Fruit fly (Drosophila melanogaster) whole organism, embryonic: ENCODE data around the gene Ubc4.

Experiments used
- Ada2b ChIP-seq: fragments of 200-800 bp; sonication (Bioruptor generic); IDR thresholded peaks from 2 replicates; pipeline ENCODE4 v1.3.6; 2022; ENCODE audit warnings: missing biosample characterization, missing genetic modification characterization
- CG10147 ChIP-seq: fragments of 200-800 bp; sonication (Bioruptor generic); optimal IDR thresholded peaks from 2 replicates; lab custom pipeline; 2019; ENCODE audit warnings: missing biosample characterization, mild to moderate bottlenecking, missing genetic modification characterization, moderate library complexity
- CG10209 ChIP-seq: fragments of 200-800 bp; sonication (Bioruptor generic); optimal IDR thresholded peaks from 3 replicates; lab custom pipeline; 2017; ENCODE audit warnings: missing biosample characterization, mild to moderate bottlenecking, missing genetic modification characterization, missing genetic modification reagents
- CG11696 ChIP-seq: fragments of 200-800 bp; sonication (Bioruptor generic); IDR thresholded peaks from 2 replicates; pipeline ENCODE4 v1.3.6; 2022; ENCODE audit warnings: missing biosample characterization, missing genetic modification characterization
- CG11723 ChIP-seq: fragments of 200-800 bp; sonication (Bioruptor generic); optimal IDR thresholded peaks from 2 replicates; lab custom pipeline; 2017; ENCODE audit warnings: missing biosample characterization, mild to moderate bottlenecking, missing genetic modification characterization
- CG12071 ChIP-seq: fragments of 200-800 bp; sonication (Bioruptor generic); optimal IDR thresholded peaks from 3 replicates; lab custom pipeline; 2018; ENCODE audit warnings: missing biosample characterization, mild to moderate bottlenecking, missing genetic modification characterization
- CG14860 ChIP-seq: fragments of 200-800 bp; sonication (Bioruptor generic); IDR thresholded peaks from 3 replicates; pipeline ENCODE4 v1.3.6; 2022; ENCODE audit warnings: missing biosample characterization, missing genetic modification characterization; ENCODE audit not compliant: partially characterized antibody
- CG15011 ChIP-seq: fragments of 200-800 bp; sonication (Bioruptor generic); optimal IDR thresholded peaks from 3 replicates; lab custom pipeline; 2018; ENCODE audit warnings: missing biosample characterization, mild to moderate bottlenecking, missing genetic modification characterization
- CG15696 ChIP-seq: fragments of 200-800 bp; sonication (Bioruptor generic); optimal IDR thresholded peaks from 2 replicates; lab custom pipeline; 2019; ENCODE audit warnings: missing biosample characterization, mild to moderate bottlenecking, missing genetic modification characterization, moderate library complexity
- CG17328 ChIP-seq: fragments of 200-800 bp; sonication (Bioruptor generic); IDR thresholded peaks from 2 replicates; pipeline ENCODE4 v1.3.6; 2022; ENCODE audit warnings: missing biosample characterization, missing genetic modification characterization
- CG3995 ChIP-seq: fragments of 200-800 bp; sonication (Bioruptor generic); optimal IDR thresholded peaks from 3 replicates; lab custom pipeline; 2016; ENCODE audit warnings: missing biosample characterization, missing genetic modification characterization
- CG4282 ChIP-seq: fragments of 200-800 bp; sonication (Bioruptor generic); optimal IDR thresholded peaks from 2 replicates; lab custom pipeline; 2016; ENCODE audit warnings: missing biosample characterization, missing genetic modification characterization
- CG4730 ChIP-seq: fragments of 200-800 bp; sonication (Bioruptor generic); IDR thresholded peaks from 2 replicates; pipeline ENCODE4 v1.3.6; 2022; ENCODE audit warnings: missing biosample characterization, missing genetic modification characterization
- CG4854 ChIP-seq: fragments of 200-800 bp; sonication (Bioruptor generic); optimal IDR thresholded peaks from 2 replicates; lab custom pipeline; 2016; ENCODE audit warnings: missing biosample characterization, missing genetic modification characterization, inconsistent platforms
- CG6765 ChIP-seq: fragments of 200-800 bp; sonication (Bioruptor generic); optimal IDR thresholded peaks from 3 replicates; lab custom pipeline; 2017; ENCODE audit warnings: missing biosample characterization, mild to moderate bottlenecking, missing genetic modification characterization
- CG7987 ChIP-seq: fragments of 200-800 bp; sonication (Bioruptor generic); optimal IDR thresholded peaks from 2 replicates; lab custom pipeline; 2018; ENCODE audit warnings: missing biosample characterization, mild to moderate bottlenecking, missing genetic modification characterization, moderate library complexity
- CG8388 ChIP-seq: fragments of 200-800 bp; sonication (Bioruptor generic); optimal IDR thresholded peaks from 2 replicates; lab custom pipeline; 2019; ENCODE audit warnings: missing biosample characterization, mild to moderate bottlenecking, missing genetic modification characterization, moderate library complexity
- CG8765 ChIP-seq: fragments of 200-800 bp; sonication (Bioruptor generic); IDR thresholded peaks from 2 replicates; pipeline ENCODE4 v1.3.6; 2022; ENCODE audit warnings: missing biosample characterization, missing genetic modification characterization
- CG9215 ChIP-seq: fragments of 200-800 bp; sonication (Bioruptor generic); IDR thresholded peaks from 2 replicates; pipeline ENCODE4 v1.3.6; 2022; ENCODE audit warnings: missing biosample characterization, missing genetic modification characterization
- Myb ChIP-seq: fragments of 200-800 bp; sonication (Bioruptor generic); optimal IDR thresholded peaks from 2 replicates; lab custom pipeline; 2016; ENCODE audit warnings: missing biosample characterization, missing genetic modification characterization
- NFAT ChIP-seq: fragments of 200-800 bp; sonication (Bioruptor generic); IDR thresholded peaks from 2 replicates; pipeline ENCODE4 v1.3.6; 2022; ENCODE audit warnings: missing biosample characterization, missing genetic modification characterization
- Nf-YA ChIP-seq: fragments of 200-800 bp; sonication (Bioruptor generic); IDR thresholded peaks from 2 replicates; pipeline ENCODE4 v1.3.6; 2022; ENCODE audit warnings: missing biosample characterization, missing genetic modification characterization
- Ssrp ChIP-seq: fragments of 200-800 bp; sonication (Bioruptor generic); optimal IDR thresholded peaks from 2 replicates; lab custom pipeline; 2018; ENCODE audit warnings: missing biosample characterization, mild to moderate bottlenecking, missing genetic modification characterization, moderate library complexity
- YL-1 ChIP-seq: fragments of 200-800 bp; sonication (Bioruptor generic); optimal IDR thresholded peaks from 3 replicates; lab custom pipeline; 2017; ENCODE audit warnings: missing biosample characterization, mild to moderate bottlenecking, missing genetic modification characterization
- ac ChIP-seq: fragments of 200-800 bp; sonication (Bioruptor generic); optimal IDR thresholded peaks from 3 replicates; lab custom pipeline; 2017; ENCODE audit warnings: missing biosample characterization, mild to moderate bottlenecking, missing genetic modification characterization
- disco-r ChIP-seq: fragments of 200-800 bp; sonication (Bioruptor generic); optimal IDR thresholded peaks from 2 replicates; lab custom pipeline; 2016; ENCODE audit warnings: missing biosample characterization, missing genetic modification characterization
- dmrt11E ChIP-seq: fragments of 200-800 bp; sonication (Bioruptor generic); optimal IDR thresholded peaks from 3 replicates; lab custom pipeline; 2018; ENCODE audit warnings: missing biosample characterization, mild to moderate bottlenecking, missing genetic modification characterization, moderate library complexity
- dysf ChIP-seq: fragments of 200-800 bp; sonication (Bioruptor generic); IDR thresholded peaks from 3 replicates; pipeline ENCODE4 v1.3.6; 2022; ENCODE audit warnings: missing biosample characterization, missing genetic modification characterization
- fd3F ChIP-seq: fragments of 200-800 bp; sonication (Bioruptor generic); optimal IDR thresholded peaks from 2 replicates; lab custom pipeline; 2018; ENCODE audit warnings: missing biosample characterization, mild to moderate bottlenecking, missing genetic modification characterization, moderate library complexity
- gce ChIP-seq: fragments of 200-800 bp; sonication (Bioruptor generic); IDR thresholded peaks from 3 replicates; pipeline ENCODE4 v1.3.6; 2022; ENCODE audit warnings: missing biosample characterization, missing genetic modification characterization
- kay ChIP-seq: fragments of 200-800 bp; sonication (Bioruptor generic); optimal IDR thresholded peaks from 2 replicates; lab custom pipeline; 2016; ENCODE audit warnings: missing biosample characterization, missing genetic modification characterization
- kni ChIP-seq: fragments of 200-800 bp; sonication (Bioruptor generic); optimal IDR thresholded peaks from 3 replicates; lab custom pipeline; 2017; ENCODE audit warnings: mild to moderate bottlenecking, missing biosample characterization, missing genetic modification reagents, missing genetic modification characterization
- lilli ChIP-seq: fragments of 200-800 bp; sonication (Bioruptor generic); optimal IDR thresholded peaks from 3 replicates; lab custom pipeline; 2016; ENCODE audit warnings: missing biosample characterization, missing genetic modification characterization
- lov ChIP-seq, 2 experiments: fragments of 200-800 bp in 1 of 2; fragments of >200 bp in 1 of 2; sonication (Bioruptor generic) in 1 of 2; IDR thresholded peaks in 1 of 2; optimal IDR thresholded peaks in 1 of 2; 2 replicates in 1 of 2; 3 replicates in 1 of 2; pipeline versions ENCODE4 v1.3.6 to Lab custom; 2017 to 2022; ENCODE audit warnings: missing biosample characterization in 1 of 2, missing genetic modification characterization in 1 of 2
- luna ChIP-seq: fragments of 200-800 bp; sonication (Bioruptor generic); optimal IDR thresholded peaks from 2 replicates; lab custom pipeline; 2016; ENCODE audit warnings: missing biosample characterization, missing genetic modification characterization
- mirr ChIP-seq: fragments of 200-800 bp; sonication (Bioruptor generic); optimal IDR thresholded peaks from 3 replicates; lab custom pipeline; 2018; ENCODE audit warnings: missing biosample characterization, mild to moderate bottlenecking, missing genetic modification characterization
- nerfin-1 ChIP-seq: fragments of 200-800 bp; sonication (Bioruptor generic); optimal IDR thresholded peaks from 3 replicates; lab custom pipeline; 2019; ENCODE audit warnings: missing biosample characterization, mild to moderate bottlenecking, missing genetic modification characterization, moderate library complexity
- nom ChIP-seq: fragments of 200-800 bp; sonication (Bioruptor generic); optimal IDR thresholded peaks from 2 replicates; lab custom pipeline; 2017; ENCODE audit warnings: missing biosample characterization, missing genetic modification characterization, mild to moderate bottlenecking, moderate library complexity, missing genetic modification reagents
- phol ChIP-seq: fragments of 200-800 bp; sonication (Bioruptor generic); optimal IDR thresholded peaks from 3 replicates; lab custom pipeline; 2018; ENCODE audit warnings: missing biosample characterization, mild to moderate bottlenecking, missing genetic modification characterization, moderate library complexity
- psq ChIP-seq: fragments of 200-800 bp; sonication (Bioruptor generic); optimal IDR thresholded peaks from 2 replicates; lab custom pipeline; 2017; ENCODE audit warnings: missing biosample characterization, missing genetic modification characterization
- rib ChIP-seq: fragments of 200-800 bp; sonication (Bioruptor generic); IDR thresholded peaks from 2 replicates; pipeline ENCODE4 v1.3.6; 2022; ENCODE audit warnings: missing biosample characterization, missing genetic modification characterization
- ro ChIP-seq: fragments of 200-800 bp; sonication (Bioruptor generic); IDR thresholded peaks from 2 replicates; pipeline ENCODE4 v1.3.6; 2022; ENCODE audit warnings: missing biosample characterization, missing genetic modification characterization
- run ChIP-seq: fragments of 200-800 bp; sonication (Bioruptor generic); optimal IDR thresholded peaks from 3 replicates; lab custom pipeline; 2018; ENCODE audit warnings: missing biosample characterization, mild to moderate bottlenecking, missing genetic modification characterization
- slbo ChIP-seq: fragments of 200-800 bp; sonication (Bioruptor generic); IDR thresholded peaks from 2 replicates; pipeline ENCODE4 v1.3.6; 2022; ENCODE audit warnings: missing biosample characterization, missing genetic modification characterization
- sob ChIP-seq: fragments of 200-800 bp; sonication (Bioruptor generic); IDR thresholded peaks from 2 replicates; pipeline ENCODE4 v1.3.6; 2022; ENCODE audit warnings: missing biosample characterization, missing genetic modification characterization
- ssp ChIP-seq: fragments of 200-800 bp; sonication (Bioruptor generic); IDR thresholded peaks from 2 replicates; pipeline ENCODE4 v1.3.6; 2022; ENCODE audit warnings: missing biosample characterization, missing genetic modification characterization
- stc ChIP-seq: fragments of 200-800 bp; sonication (Bioruptor generic); IDR thresholded peaks from 2 replicates; pipeline ENCODE4 v1.3.6; 2022; ENCODE audit warnings: missing biosample characterization, missing genetic modification characterization
- ttk ChIP-seq: fragments of 200-800 bp; sonication (Bioruptor generic); IDR thresholded peaks from 2 replicates; pipeline ENCODE4 v2.1.2; 2022; ENCODE audit warnings: missing biosample characterization, missing genetic modification characterization
- vfl ChIP-seq: fragments of 200-800 bp; sonication (Bioruptor generic); optimal IDR thresholded peaks from 2 replicates; lab custom pipeline; 2016; ENCODE audit warnings: missing biosample characterization, missing genetic modification characterization
- vnd ChIP-seq: fragments of 200-800 bp; sonication (Bioruptor generic); IDR thresholded peaks from 3 replicates; pipeline ENCODE4 v1.3.6; 2022; ENCODE audit warnings: missing biosample characterization, missing genetic modification characterization; ENCODE audit not compliant: partially characterized antibody
- wor ChIP-seq: fragments of 200-800 bp; sonication (Bioruptor generic); IDR thresholded peaks from 2 replicates; pipeline ENCODE4 v1.3.6; 2022; ENCODE audit warnings: missing biosample characterization, missing genetic modification characterization

Gene Ubc4

DNA sequence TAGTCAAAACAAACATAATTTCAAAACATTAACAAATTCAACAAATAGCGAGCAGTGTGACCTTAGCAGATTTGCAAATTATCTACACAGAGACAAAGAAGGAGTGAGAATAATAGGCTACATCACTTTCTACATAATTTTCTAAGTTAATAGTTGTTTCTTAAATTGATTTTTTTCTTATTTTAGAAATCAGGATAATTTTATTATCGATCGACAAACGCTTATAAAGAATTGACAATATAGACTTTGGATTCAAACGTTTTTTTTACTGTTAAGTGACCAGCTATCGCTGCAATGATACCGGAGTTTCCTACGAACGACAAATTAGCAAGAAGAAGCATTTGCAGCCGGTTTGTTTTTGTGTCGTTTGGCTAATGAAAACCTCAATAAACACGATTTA is 25.0 kb downstream of the Ubc4 start, which contains the start of the genes nbs and defl (continued):
- TF ChIP-seq CG17328 (GFP tag; lab: Robert Waterston, UW), result 0 out of 2 replicates have a peak, but pooled peaks have one; percentile 14
- TF ChIP-seq CG11696 (GFP tag; lab: Robert Waterston, UW), result no peak
- peak; percentile 53 for TF ChIP-seq dmrt11E (tag; lab: Kevin White, UChicago)
- no peak for TF ChIP-seq nom
- peak; percentile 55 for TF ChIP-seq CG4730 (GFP tag; lab: Robert Waterston, UW)
- no peak for TF ChIP-seq YL-1 (GFP tag; lab: Kevin White, UChicago)
- TF ChIP-seq sob (GFP tag; lab: Robert Waterston, UW), result peak; percentile 87
- peak; percentile 83 for TF ChIP-seq slbo (GFP tag; lab: Robert Waterston, UW)
- peak; percentile 43 for TF ChIP-seq luna (GFP tag; lab: Kevin White, UChicago)
- TF ChIP-seq lilli, result peak; percentile 82
- peak; percentile 62 for TF ChIP-seq Ada2b (GFP tag; lab: Robert Waterston, UW)
- no peak for TF ChIP-seq CG7987 (GFP tag; lab: Kevin White, UChicago)
- TF ChIP-seq ssp (GFP tag; lab: Robert Waterston, UW), result peak; percentile 70
- TF ChIP-seq Nf-YA (GFP tag; lab: Robert Waterston, UW), result no peak
- TF ChIP-seq CG8765 (GFP tag; lab: Robert Waterston, UW), result peak; percentile 65
- TF ChIP-seq run (tag; lab: Kevin White, UChicago), result no peak
- TF ChIP-seq CG10209, result peak; percentile 40
- TF ChIP-seq NFAT (GFP tag; lab: Robert Waterston, UW), result peak; percentile 67; the same call in 1 of the 2 replicates
- TF ChIP-seq ro (GFP tag; lab: Robert Waterston, UW), result no peak
- TF ChIP-seq CG3995, result peak; percentile 96
- TF ChIP-seq CG9215 (GFP tag; lab: Robert Waterston, UW), result peak; percentile 81
- peak; percentile 31; the same call in 1 of the 3 replicates for TF ChIP-seq CG14860 (GFP tag; lab: Robert Waterston, UW)
- TF ChIP-seq Myb (GFP tag; lab: Kevin White, UChicago), result peak; percentile 48
- peak; percentile 59 for TF ChIP-seq Ssrp (tag; lab: Kevin White, UChicago)
- TF ChIP-seq CG15011 (GFP tag; lab: Kevin White, UChicago), result no peak
- TF ChIP-seq wor (GFP tag; lab: Robert Waterston, UW), result no peak
- TF ChIP-seq kni (GFP tag; lab: Kevin White, UChicago), result no peak
- peak; percentile 19 for TF ChIP-seq vfl (GFP tag; lab: Kevin White, UChicago)
- TF ChIP-seq CG15696, result peak; percentile 66
- peak; percentile 71 for TF ChIP-seq rib
- TF ChIP-seq stc (GFP tag; lab: Robert Waterston, UW), result peak; percentile 62; the same call in 1 of the 2 replicates
- peak; percentile 61 for TF ChIP-seq ttk (GFP tag; lab: Robert Waterston, UW)
- no peak for TF ChIP-seq CG12071
- no peak for TF ChIP-seq CG11723 (GFP tag; lab: Kevin White, UChicago)
- TF ChIP-seq disco-r (GFP tag; lab: Kevin White, UChicago), result peak; percentile 4
- TF ChIP-seq CG6765 (GFP tag; lab: Kevin White, UChicago), result no peak
- TF ChIP-seq gce, result no peak
- TF ChIP-seq dysf (GFP tag; lab: Robert Waterston, UW), result peak; percentile 80
- peak; percentile 48 for TF ChIP-seq CG4854 (GFP tag; lab: Kevin White, UChicago)
- no peak for TF ChIP-seq ac (GFP tag; lab: Kevin White, UChicago)
- peak; percentile 23 for TF ChIP-seq CG8388 (GFP tag; lab: Kevin White, UChicago)
- TF ChIP-seq vnd (GFP tag; lab: Robert Waterston, UW), result no peak
- peak; percentile 45 for TF ChIP-seq nerfin-1 (tag; lab: Kevin White, UChicago)
- TF ChIP-seq CG4282 (GFP tag; lab: Kevin White, UChicago), result no peak
- peak; percentile 23 for TF ChIP-seq psq (GFP tag; lab: Kevin White, UChicago)
- TF ChIP-seq lov (optimal IDR thresholded peaks at IDR 0.05; lab: Kevin White, UChicago), result no peak
- TF ChIP-seq lov (GFP tag; IDR thresholded peaks at IDR 0.05; lab: Robert Waterston, UW), result 0 out of 3 replicates have a peak, but pooled peaks have one; percentile 20
- peak; percentile 53 for TF ChIP-seq CG10147 (GFP tag; lab: Kevin White, UChicago)
- TF ChIP-seq mirr (GFP tag; lab: Kevin White, UChicago), result peak; percentile 27
- peak; percentile 35 for TF ChIP-seq kay (GFP tag; lab: Kevin White, UChicago)
- TF ChIP-seq fd3F (GFP tag; lab: Kevin White, UChicago), result peak; percentile 49
- peak; percentile 70 for TF ChIP-seq phol (tag; lab: Kevin White, UChicago)
